Worm (Caenorhabditis elegans) whole organism, midembryonic: Measurements from ENCODE around the gene Y49F6B.12.

Experiments
- T22C8.4 ChIP-seq: fragments of 200-800 bp; sonication (Bioruptor generic); IDR thresholded peaks from 2 replicates; pipeline ENCODE4 v1.3.6; 2022; ENCODE audit warnings: missing genetic modification characterization, missing compliant biosample characterization
- cog-1 ChIP-seq: sonication (generic microtip); optimal IDR thresholded peaks from 2 replicates; lab custom pipeline; 2016; ENCODE audit warnings: missing genetic modification characterization, missing compliant biosample characterization
- med-1 ChIP-seq: sonication (generic microtip); optimal IDR thresholded peaks from 2 replicates; lab custom pipeline; 2017; ENCODE audit warnings: missing genetic modification characterization, mild to moderate bottlenecking, missing compliant biosample characterization, antibody characterized with exemption, missing genetic modification reagents; ENCODE audit not compliant: insufficient read depth
- ref-1 ChIP-seq: fragments of 200-800 bp; sonication (Bioruptor generic); conservative IDR thresholded peaks from 2 replicates; pipeline ENCODE4 v1.3.6; 2022; ENCODE audit warnings: missing genetic modification reagents, missing genetic modification characterization, missing compliant biosample characterization
- tab-1 ChIP-seq: fragments of 200-800 bp; sonication (Bioruptor generic); IDR thresholded peaks from 2 replicates; pipeline ENCODE4 v1.3.6; 2022; ENCODE audit warnings: missing genetic modification characterization, missing compliant biosample characterization
- ztf-23 ChIP-seq: fragments of 200-800 bp; sonication (Bioruptor generic); IDR thresholded peaks from 2 replicates; pipeline ENCODE4 v1.3.6; 2022; ENCODE audit warnings: missing genetic modification reagents, missing genetic modification characterization, missing compliant biosample characterization
- ztf-29 ChIP-seq: fragments of 200-800 bp; sonication (Bioruptor generic); IDR thresholded peaks from 2 replicates; pipeline ENCODE4 v1.3.6; 2022; ENCODE audit warnings: missing genetic modification reagents, missing genetic modification characterization, missing compliant biosample characterization

ce11 chrII:3439244-3439698 is 32.9 kb downstream of the Y49F6B.12 start:
- peak; percentile 84 for TF ChIP-seq tab-1 (GFP tag; lab: Robert Waterston, UW)
- TF ChIP-seq T22C8.4 (GFP tag; lab: Robert Waterston, UW), result peak; percentile 62; the same call in 1 of the 2 replicates
- peak; percentile 14 for TF ChIP-seq cog-1 (tag; lab: Kevin White, UChicago)
- 0 out of 2 replicates have a peak, but pooled peaks have one; percentile 35 for TF ChIP-seq ztf-29 (GFP tag; lab: Robert Waterston, UW)
- no peak for TF ChIP-seq med-1 (GFP tag; lab: Kevin White, UChicago)
- TF ChIP-seq ref-1, result peak; percentile 46; the same call in 1 of the 2 replicates
- peak; percentile 72 for TF ChIP-seq ztf-23 (GFP tag; lab: Robert Waterston, UW)
